Worm (Caenorhabditis elegans): ENCODE results near the gene tebp-2.

The tebp-2 gene

ce11 chrIV:5541285-5541684 is at the start of gene tebp-2:
Gene tebp-2 (plus strand): TSS chrIV:5541627.
- TF ChIP-seq blmp-1 (tag; optimal IDR thresholded peaks at IDR 0.05) (no peak), flh-1 (GFP tag; optimal IDR thresholded peaks at IDR 0.05) (no peak), zip-8 (tag; optimal IDR thresholded peaks at IDR 0.05) (no peak), ces-1 (GFP tag; optimal IDR thresholded peaks at IDR 0.05) (no peak), pha-4 (tag; optimal IDR thresholded peaks at IDR 0.05) (no peak), ceh-39 (tag; optimal IDR thresholded peaks at IDR 0.05) (no peak), bed-3 (GFP tag; optimal IDR thresholded peaks at IDR 0.05) (no peak), mls-2 (tag; optimal IDR thresholded peaks at IDR 0.05) (no peak)

- TF ChIP-seq ceh-39 (tag; optimal IDR thresholded peaks at IDR 0.05) (no peak), nhr-76 (tag; optimal IDR thresholded peaks at IDR 0.05) (no peak), ceh-83 (GFP tag; optimal IDR thresholded peaks at IDR 0.05) (no peak), ham-2 (GFP tag; optimal IDR thresholded peaks at IDR 0.05) (no peak), mab-5 (tag; optimal IDR thresholded peaks at IDR 0.05) (no peak)
Measured at ce11 chrIV:5492196-5492595, 49.2 kb upstream of the tebp-2 start.

- TF ChIP-seq flh-1 (GFP tag; optimal IDR thresholded peaks at IDR 0.05): no peak
- peak; percentile 28 for TF ChIP-seq ces-1 (GFP tag; optimal IDR thresholded peaks at IDR 0.05)
Measured at ce11 chrIV:5493135-5493534, 48.3 kb upstream of the tebp-2 start.

- TF ChIP-seq nhr-237 (tag; optimal IDR thresholded peaks at IDR 0.05): no peak
- TF ChIP-seq mep-1 (tag; optimal IDR thresholded peaks at IDR 0.05): no peak
- no peak for TF ChIP-seq M03D4.4 (tag; optimal IDR thresholded peaks at IDR 0.05)
- TF ChIP-seq sptf-1 (tag; optimal IDR thresholded peaks at IDR 0.05): no peak
- no peak for TF ChIP-seq nhr-2 (tag; optimal IDR thresholded peaks at IDR 0.05)
- no peak for TF ChIP-seq lin-13 (tag; optimal IDR thresholded peaks at IDR 0.05)
Measured at ce11 chrIV:5493692-5494091, 47.7 kb upstream of the tebp-2 start, which contains the start of gene B0273.1. Gene B0273.1 (plus strand): TSS chrIV:5493992.

- TF ChIP-seq lin-32 (GFP tag; optimal IDR thresholded peaks at IDR 0.05): no peak
- TF ChIP-seq ceh-83 (GFP tag; optimal IDR thresholded peaks at IDR 0.05): no peak
- TF ChIP-seq nhr-2 (tag; optimal IDR thresholded peaks at IDR 0.05): no peak
- no peak for TF ChIP-seq nhr-237 (tag; optimal IDR thresholded peaks at IDR 0.05)
- TF ChIP-seq mab-5 (tag; optimal IDR thresholded peaks at IDR 0.05): no peak
- TF ChIP-seq sem-2 (GFP tag; optimal IDR thresholded peaks at IDR 0.05): no peak
- no peak for TF ChIP-seq pha-4 (tag; optimal IDR thresholded peaks at IDR 0.05)
- TF ChIP-seq ces-1 (GFP tag; optimal IDR thresholded peaks at IDR 0.05): no peak
- no peak for TF ChIP-seq hlh-1 (tag; optimal IDR thresholded peaks at IDR 0.05)
- no peak for TF ChIP-seq mls-2 (tag; optimal IDR thresholded peaks at IDR 0.05)
- no peak for TF ChIP-seq ceh-39 (tag; optimal IDR thresholded peaks at IDR 0.05)
- TF ChIP-seq elt-1 (tag; optimal IDR thresholded peaks at IDR 0.05; ENCODE audit: borderline replicate concordance, insufficient read depth): no peak
- no peak for TF ChIP-seq M03D4.4 (tag; optimal IDR thresholded peaks at IDR 0.05)
- TF ChIP-seq blmp-1 (tag; optimal IDR thresholded peaks at IDR 0.05): no peak
- no peak for TF ChIP-seq flh-1 (GFP tag; optimal IDR thresholded peaks at IDR 0.05)
- TF ChIP-seq bed-3 (GFP tag; optimal IDR thresholded peaks at IDR 0.05): no peak
- TF ChIP-seq ceh-43 (GFP tag; optimal IDR thresholded peaks at IDR 0.05): no peak
Measured at ce11 chrIV:5494099-5494498, 47.3 kb upstream of the tebp-2 start.

- TF ChIP-seq cnd-1 (tag; optimal IDR thresholded peaks at IDR 0.05): peak; percentile 32
- peak; percentile 95 for TF ChIP-seq ces-1 (GFP tag; optimal IDR thresholded peaks at IDR 0.05)
- TF ChIP-seq nhr-2 (tag; optimal IDR thresholded peaks at IDR 0.05): peak; percentile 81
- TF ChIP-seq zip-8 (tag; optimal IDR thresholded peaks at IDR 0.05): peak; percentile 89
- TF ChIP-seq drap-1 (GFP tag; optimal IDR thresholded peaks at IDR 0.05): no peak
- no peak for TF ChIP-seq ceh-43 (GFP tag; optimal IDR thresholded peaks at IDR 0.05)
- no peak for TF ChIP-seq lin-32 (GFP tag; optimal IDR thresholded peaks at IDR 0.05)
- no peak for TF ChIP-seq unc-39 (tag; optimal IDR thresholded peaks at IDR 0.05)
- no peak for TF ChIP-seq nhr-12 (tag; optimal IDR thresholded peaks at IDR 0.05)
Measured at ce11 chrIV:5501414-5501813, 40.0 kb upstream of the tebp-2 start.

ce11 chrIV:5502610-5503009 is 38.8 kb upstream of the tebp-2 start:
- no peak for TF ChIP-seq lsy-2 (tag; optimal IDR thresholded peaks at IDR 0.05)
- no peak for TF ChIP-seq nhr-12 (tag; optimal IDR thresholded peaks at IDR 0.05)
- no peak for TF ChIP-seq snpc-4 (tag; optimal IDR thresholded peaks at IDR 0.05)
- TF ChIP-seq lin-13 (tag; optimal IDR thresholded peaks at IDR 0.05): no peak
- peak; percentile 53 for TF ChIP-seq zip-8 (tag; optimal IDR thresholded peaks at IDR 0.05)
- TF ChIP-seq blmp-1 (tag; optimal IDR thresholded peaks at IDR 0.05): no peak
- no peak for TF ChIP-seq drap-1 (GFP tag; optimal IDR thresholded peaks at IDR 0.05)
- TF ChIP-seq lin-32 (GFP tag; optimal IDR thresholded peaks at IDR 0.05): no peak
- TF ChIP-seq mab-5 (tag; optimal IDR thresholded peaks at IDR 0.05): no peak
- no peak for TF ChIP-seq ham-2 (GFP tag; optimal IDR thresholded peaks at IDR 0.05)
- TF ChIP-seq unc-62 (GFP tag; optimal IDR thresholded peaks at IDR 0.05): no peak
- no peak for TF ChIP-seq unc-120 (tag; optimal IDR thresholded peaks at IDR 0.05; ENCODE audit: poor library complexity, severe bottlenecking)
- peak; percentile 88 for TF ChIP-seq ces-1 (GFP tag; optimal IDR thresholded peaks at IDR 0.05)
- TF ChIP-seq nhr-237 (tag; optimal IDR thresholded peaks at IDR 0.05): no peak
- no peak for TF ChIP-seq M03D4.4 (tag; optimal IDR thresholded peaks at IDR 0.05)
- no peak for TF ChIP-seq sem-2 (GFP tag; optimal IDR thresholded peaks at IDR 0.05)
- TF ChIP-seq unc-39 (tag; optimal IDR thresholded peaks at IDR 0.05): no peak
- TF ChIP-seq ceh-83 (GFP tag; optimal IDR thresholded peaks at IDR 0.05): no peak
- no peak for TF ChIP-seq tbx-8 (GFP tag; optimal IDR thresholded peaks at IDR 0.05)
- no peak for TF ChIP-seq nhr-28 (tag; optimal IDR thresholded peaks at IDR 0.05)
- no peak for TF ChIP-seq ztf-11 (tag; optimal IDR thresholded peaks at IDR 0.05)
- no peak for TF ChIP-seq elt-3 (tag; optimal IDR thresholded peaks at IDR 0.05)
- peak; percentile 84 for TF ChIP-seq nhr-2 (tag; optimal IDR thresholded peaks at IDR 0.05)
- TF ChIP-seq bed-3 (GFP tag; optimal IDR thresholded peaks at IDR 0.05): no peak
- TF ChIP-seq cnd-1 (tag; optimal IDR thresholded peaks at IDR 0.05): no peak
- no peak for TF ChIP-seq mep-1 (tag; optimal IDR thresholded peaks at IDR 0.05)
- no peak for TF ChIP-seq hlh-1 (tag; optimal IDR thresholded peaks at IDR 0.05)
